Fruit fly (Drosophila melanogaster): ENCODE data around the gene CG43993.
A peak's percentile ranks its signal among the peaks of the same experiment; 100 is the strongest.

CG43993 gene

DNA sequence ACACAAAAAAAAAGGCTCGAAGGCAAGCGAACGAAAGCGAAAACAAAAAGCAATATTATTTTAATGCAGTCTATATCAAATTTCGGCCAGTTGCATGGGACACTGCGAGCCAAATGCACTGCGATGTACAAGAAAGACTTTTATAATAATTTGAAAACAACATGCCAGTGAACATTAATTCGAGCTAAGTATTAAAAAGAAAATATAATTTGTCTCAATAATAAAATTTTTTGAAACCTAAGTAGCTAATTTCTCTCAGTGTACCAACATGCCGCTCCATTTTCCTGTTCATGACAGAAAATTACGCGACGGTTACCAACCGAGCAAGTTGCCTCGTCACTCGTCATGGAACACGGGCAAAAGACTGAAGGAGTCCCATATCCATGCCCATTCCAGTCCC is 45.0 kb downstream of the CG43993 start (continued):
- TF ChIP-seq CG1621 (tag; optimal IDR thresholded peaks at IDR 0.05), result peak; percentile 68
- peak; percentile 79 for TF ChIP-seq CG8632 (GFP tag; optimal IDR thresholded peaks at IDR 0.05)
- TF ChIP-seq dsx (GFP tag; optimal IDR thresholded peaks at IDR 0.05; ENCODE audit: poor library complexity, severe bottlenecking), result peak; percentile 46
- peak; percentile 85 for TF ChIP-seq OdsH (GFP tag; optimal IDR thresholded peaks at IDR 0.05)
- peak; percentile 83 for TF ChIP-seq pdm3 (GFP tag; optimal IDR thresholded peaks at IDR 0.05)
- TF ChIP-seq Hr38 (GFP tag; optimal IDR thresholded peaks at IDR 0.05), result no peak
- peak; percentile 61 for TF ChIP-seq vri (GFP tag; optimal IDR thresholded peaks at IDR 0.05)
- TF ChIP-seq Sox14 (GFP tag; optimal IDR thresholded peaks at IDR 0.05), result peak; percentile 83
- TF ChIP-seq CG32006 (GFP tag; optimal IDR thresholded peaks at IDR 0.05), result peak; percentile 88
- peak; percentile 75 for TF ChIP-seq Sox102F (GFP tag; optimal IDR thresholded peaks at IDR 0.05)
- TF ChIP-seq lz (GFP tag; optimal IDR thresholded peaks at IDR 0.05), result peak; percentile 61
- TF ChIP-seq CG7368 (GFP tag; optimal IDR thresholded peaks at IDR 0.05), result peak; percentile 74
- TF ChIP-seq Sox15 (GFP tag; optimal IDR thresholded peaks at IDR 0.05), result peak; percentile 54
- peak; percentile 86 for TF ChIP-seq acj6 (GFP tag; optimal IDR thresholded peaks at IDR 0.05)
- peak; percentile 74 for TF ChIP-seq CG10631 (GFP tag; optimal IDR thresholded peaks at IDR 0.05)
- peak; percentile 43 for TF ChIP-seq Blimp-1 (GFP tag; optimal IDR thresholded peaks at IDR 0.05)
- peak; percentile 71 for TF ChIP-seq cyc (GFP tag; optimal IDR thresholded peaks at IDR 0.05)
- peak; percentile 88 for TF ChIP-seq eg (GFP tag; IDR thresholded peaks at IDR 0.05)
- TF ChIP-seq CG6163 (GFP tag; IDR thresholded peaks at IDR 0.05), result peak; percentile 89

DNA sequence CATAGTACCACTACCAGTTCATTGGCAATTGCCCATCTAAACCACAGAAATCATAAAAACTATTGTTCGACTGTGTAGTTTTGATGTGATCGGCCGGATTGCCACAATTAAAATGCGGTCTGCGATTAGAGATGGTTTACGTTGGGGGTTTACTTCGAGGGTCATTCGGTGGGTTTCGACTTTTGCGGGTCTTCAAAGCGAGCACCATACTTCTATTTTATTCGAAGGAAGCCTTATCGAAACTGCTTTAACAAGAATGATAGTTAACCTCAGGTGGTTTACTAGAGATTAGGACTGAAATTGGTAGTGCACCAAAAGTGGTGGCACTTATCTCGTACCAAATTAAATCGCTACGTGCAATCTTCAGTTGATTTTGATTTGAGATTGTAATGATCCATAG is 45.6 kb downstream of the CG43993 start:
- TF ChIP-seq Ets96B (tag; optimal IDR thresholded peaks at IDR 0.05) (no peak), Sox15 (GFP tag; optimal IDR thresholded peaks at IDR 0.05) (no peak), CG8119 (GFP tag; IDR thresholded peaks at IDR 0.05) (no peak), Met (GFP tag; optimal IDR thresholded peaks at IDR 0.05) (no peak), Gug (GFP tag; IDR thresholded peaks at IDR 0.05) (no peak), svp (GFP tag) (no peak), esn (GFP tag; optimal IDR thresholded peaks at IDR 0.05) (no peak), spab (GFP tag; optimal IDR thresholded peaks at IDR 0.05) (no peak), Eip93F (GFP tag; optimal IDR thresholded peaks at IDR 0.05) (no peak)

- TF ChIP-seq Eip78C (GFP tag) (peak; percentile 69), svp (GFP tag) (peak; percentile 38), CG9139 (GFP tag; optimal IDR thresholded peaks at IDR 0.05) (peak; percentile 25), ss (GFP tag; optimal IDR thresholded peaks at IDR 0.05) (peak; percentile 28 to 54), fkh (GFP tag; optimal IDR thresholded peaks at IDR 0.05) (peak; percentile 91), CG6808 (GFP tag; optimal IDR thresholded peaks at IDR 0.05) (peak; percentile 28), Sox15 (GFP tag; optimal IDR thresholded peaks at IDR 0.05) (no peak), CG10669 (GFP tag; optimal IDR thresholded peaks at IDR 0.05) (no peak)
Measured at dm6 chr3L:12078551-12079318, 46.4 kb downstream of the CG43993 start.

DNA sequence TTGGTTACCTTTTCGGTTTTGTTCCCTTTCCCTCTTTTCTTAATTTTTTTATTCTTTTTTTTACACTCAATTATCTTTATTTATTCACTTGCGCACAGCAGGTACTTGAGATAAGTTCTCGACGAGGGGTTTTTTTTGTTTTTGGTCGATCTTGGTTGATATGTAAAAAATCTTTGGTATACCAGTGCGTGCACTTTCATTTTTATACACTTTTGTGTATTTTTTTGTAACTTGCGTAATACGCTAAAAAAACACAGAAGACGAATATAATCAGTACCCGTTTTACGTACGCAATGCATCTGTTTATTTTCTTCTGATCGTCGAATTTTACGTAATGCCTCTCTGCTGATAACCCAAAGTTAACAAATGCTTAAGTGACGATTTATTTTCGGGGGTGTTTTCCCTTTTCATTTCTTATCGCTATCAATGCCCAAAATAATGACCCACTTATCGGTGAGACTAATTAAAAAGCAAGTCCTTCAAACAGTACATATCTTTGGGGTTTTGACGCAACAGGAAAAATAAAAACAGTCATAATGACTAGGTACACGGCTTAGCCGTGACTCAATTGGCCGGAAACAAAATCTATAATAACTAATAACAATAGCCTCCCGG is 47.1 kb downstream of the CG43993 start:
- no peak for TF ChIP-seq CG7368 (GFP tag; optimal IDR thresholded peaks at IDR 0.05)
- peak; percentile 38 for TF ChIP-seq Eip78C (GFP tag)
- TF ChIP-seq esn (GFP tag; optimal IDR thresholded peaks at IDR 0.05), result no peak
- TF ChIP-seq CG11762 (GFP tag; optimal IDR thresholded peaks at IDR 0.05; ENCODE audit: insufficient read depth), result no peak
- TF ChIP-seq CG6163 (GFP tag; IDR thresholded peaks at IDR 0.05), result no peak
- TF ChIP-seq Gug (GFP tag; IDR thresholded peaks at IDR 0.05), result no peak
- TF ChIP-seq fkh (GFP tag; optimal IDR thresholded peaks at IDR 0.05), result no peak
- peak; percentile 95 for TF ChIP-seq vri (GFP tag; optimal IDR thresholded peaks at IDR 0.05)
- TF ChIP-seq CG10669 (GFP tag; optimal IDR thresholded peaks at IDR 0.05), result no peak
- peak; percentile 70 for TF ChIP-seq Blimp-1 (GFP tag; optimal IDR thresholded peaks at IDR 0.05)
- peak; percentile 22 for TF ChIP-seq svp (GFP tag)
- TF ChIP-seq CG10631 (GFP tag; optimal IDR thresholded peaks at IDR 0.05), result no peak
- peak; percentile 25 for TF ChIP-seq Sox102F (GFP tag; optimal IDR thresholded peaks at IDR 0.05)

Measured in whole organism, prepupa.